Fruit fly (Drosophila melanogaster) whole organism, embryonic: Measurements from ENCODE around the gene dia.

ENCODE experiments used
- Atf3 ChIP-seq: fragments of 200-800 bp; sonication (Bioruptor generic); optimal IDR thresholded peaks from 3 replicates; lab custom pipeline; 2016; ENCODE audit warnings: missing biosample characterization, missing genetic modification characterization
- Blimp-1 ChIP-seq: fragments of 200-800 bp; sonication (Bioruptor generic); optimal IDR thresholded peaks from 3 replicates; lab custom pipeline; 2018; ENCODE audit warnings: missing biosample characterization, missing genetic modification characterization, mild to moderate bottlenecking, moderate library complexity, missing genetic modification reagents
- CG11398 ChIP-seq: fragments of 200-800 bp; sonication (Bioruptor generic); optimal IDR thresholded peaks from 2 replicates; lab custom pipeline; 2016; ENCODE audit warnings: missing biosample characterization, missing genetic modification characterization
- CG11560 ChIP-seq: fragments of 200-800 bp; sonication (Bioruptor generic); IDR thresholded peaks from 3 replicates; pipeline ENCODE4 v1.3.6; 2022; ENCODE audit warnings: missing biosample characterization, missing genetic modification characterization
- CG11695 ChIP-seq: fragments of 200-800 bp; sonication (Bioruptor generic); IDR thresholded peaks from 3 replicates; pipeline ENCODE4 v1.3.6; 2022; ENCODE audit warnings: missing biosample characterization, missing genetic modification characterization
- CG15479 ChIP-seq: fragments of 200-800 bp; sonication (Bioruptor generic); optimal IDR thresholded peaks from 3 replicates; lab custom pipeline; 2019; ENCODE audit warnings: missing biosample characterization, mild to moderate bottlenecking, missing genetic modification characterization, moderate library complexity
- CG2712 ChIP-seq: fragments of 200-800 bp; optimal IDR thresholded peaks from 3 replicates; lab custom pipeline; 2019; ENCODE audit warnings: missing biosample characterization, mild to moderate bottlenecking, missing genetic modification characterization, moderate library complexity
- CG31388 ChIP-seq: fragments of 200-800 bp; sonication (Bioruptor generic); optimal IDR thresholded peaks from 2 replicates; lab custom pipeline; 2016; ENCODE audit warnings: missing biosample characterization, missing genetic modification characterization
- CG34224 ChIP-seq: fragments of 200-800 bp; sonication (Bioruptor generic); IDR thresholded peaks from 3 replicates; pipeline ENCODE4 v1.3.6; 2022; ENCODE audit warnings: missing biosample characterization, missing genetic modification characterization; ENCODE audit not compliant: partially characterized antibody
- CG34376 ChIP-seq: fragments of 200-800 bp; sonication (Bioruptor generic); optimal IDR thresholded peaks from 2 replicates; lab custom pipeline; 2018; ENCODE audit warnings: missing biosample characterization, mild to moderate bottlenecking, missing genetic modification characterization
- CG4360 ChIP-seq: fragments of 200-800 bp; sonication (Bioruptor generic); IDR thresholded peaks from 2 replicates; pipeline ENCODE4 v1.3.6; 2022; ENCODE audit warnings: missing biosample characterization, missing genetic modification characterization
- CG9437 ChIP-seq: fragments of 200-800 bp; sonication (Bioruptor generic); optimal IDR thresholded peaks from 2 replicates; lab custom pipeline; 2018; ENCODE audit warnings: missing biosample characterization, mild to moderate bottlenecking, missing genetic modification characterization
- CG9609 ChIP-seq: fragments of 200-800 bp; sonication (Bioruptor generic); optimal IDR thresholded peaks from 3 replicates; lab custom pipeline; 2016; ENCODE audit warnings: missing biosample characterization, missing genetic modification characterization
- CG9797 ChIP-seq: fragments of 200-800 bp; sonication (Bioruptor generic); optimal IDR thresholded peaks from 3 replicates; lab custom pipeline; 2018; ENCODE audit warnings: missing biosample characterization, mild to moderate bottlenecking, missing genetic modification characterization
- CG9817 ChIP-seq: fragments of 200-800 bp; sonication (Bioruptor generic); optimal IDR thresholded peaks from 2 replicates; lab custom pipeline; 2018; ENCODE audit warnings: missing biosample characterization, mild to moderate bottlenecking, missing genetic modification characterization, moderate library complexity
- CG9932 ChIP-seq: fragments of 200-800 bp; sonication (Bioruptor generic); IDR thresholded peaks from 2 replicates; pipeline ENCODE4 v1.3.6; 2022; ENCODE audit warnings: missing biosample characterization, missing genetic modification characterization
- Dll ChIP-seq: fragments of 200-800 bp; sonication (Bioruptor generic); IDR thresholded peaks from 4 replicates; pipeline ENCODE4 v1.3.6; 2022; ENCODE audit warnings: missing biosample characterization, missing genetic modification characterization; ENCODE audit not compliant: partially characterized antibody
- Fer3 ChIP-seq: fragments of 200-800 bp; sonication (Bioruptor generic); optimal IDR thresholded peaks from 2 replicates; lab custom pipeline; 2018; ENCODE audit warnings: missing biosample characterization, mild to moderate bottlenecking, missing genetic modification characterization, moderate library complexity
- Gug ChIP-seq: fragments of 200-800 bp; sonication (Bioruptor generic); IDR thresholded peaks from 4 replicates; pipeline ENCODE4 v1.3.6; 2022; ENCODE audit warnings: missing biosample characterization, missing genetic modification characterization
- Jarid2 ChIP-seq: fragments of 200-800 bp; sonication (Bioruptor generic); optimal IDR thresholded peaks from 3 replicates; lab custom pipeline; 2017; ENCODE audit warnings: mild to moderate bottlenecking, missing biosample characterization, missing genetic modification reagents, missing genetic modification characterization
- NFAT ChIP-seq: fragments of 200-800 bp; sonication (Bioruptor generic); IDR thresholded peaks from 2 replicates; pipeline ENCODE4 v1.3.6; 2022; ENCODE audit warnings: missing biosample characterization, missing genetic modification characterization
- Nf-YC ChIP-seq: fragments of 200-800 bp; optimal IDR thresholded peaks from 3 replicates; lab custom pipeline; 2019; ENCODE audit warnings: missing biosample characterization, mild to moderate bottlenecking, missing genetic modification characterization, moderate library complexity
- Oli ChIP-seq: fragments of 200-800 bp; sonication (Bioruptor generic); optimal IDR thresholded peaks from 2 replicates; lab custom pipeline; 2018; ENCODE audit warnings: missing biosample characterization, mild to moderate bottlenecking, missing genetic modification characterization, moderate library complexity
- Opbp ChIP-seq: fragments of 200-800 bp; sonication (Bioruptor generic); IDR thresholded peaks from 3 replicates; pipeline ENCODE4 v1.3.6; 2022; ENCODE audit warnings: missing biosample characterization, missing genetic modification characterization; ENCODE audit not compliant: partially characterized antibody
- PHDP ChIP-seq: fragments of 200-800 bp; sonication (Bioruptor generic); optimal IDR thresholded peaks from 3 replicates; lab custom pipeline; 2018; ENCODE audit warnings: missing biosample characterization, mild to moderate bottlenecking, missing genetic modification characterization, moderate library complexity
- Ptx1 ChIP-seq: fragments of 200-800 bp; sonication (Bioruptor generic); IDR thresholded peaks from 2 replicates; pipeline ENCODE4 v1.3.6; 2022; ENCODE audit warnings: missing biosample characterization, missing genetic modification characterization
- Six4 ChIP-seq: fragments of 200-800 bp; sonication (Bioruptor generic); optimal IDR thresholded peaks from 2 replicates; lab custom pipeline; 2016; ENCODE audit warnings: missing biosample characterization, missing genetic modification characterization
- ash1 ChIP-seq: fragments of 200-800 bp; sonication (Bioruptor generic); optimal IDR thresholded peaks from 2 replicates; lab custom pipeline; 2018; ENCODE audit warnings: missing biosample characterization, mild to moderate bottlenecking, missing genetic modification characterization
- bab2 ChIP-seq: fragments of 200-800 bp; sonication (Bioruptor generic); optimal IDR thresholded peaks from 2 replicates; lab custom pipeline; 2016; ENCODE audit warnings: missing biosample characterization, missing genetic modification characterization
- dysf ChIP-seq: fragments of 200-800 bp; sonication (Bioruptor generic); IDR thresholded peaks from 3 replicates; pipeline ENCODE4 v1.3.6; 2022; ENCODE audit warnings: missing biosample characterization, missing genetic modification characterization
- ems ChIP-seq: fragments of 200-800 bp; sonication (Bioruptor generic); optimal IDR thresholded peaks from 3 replicates; lab custom pipeline; 2016; ENCODE audit warnings: missing biosample characterization, missing genetic modification characterization
- exex ChIP-seq: fragments of 200-800 bp; sonication (Bioruptor generic); optimal IDR thresholded peaks from 4 replicates; lab custom pipeline; 2018; ENCODE audit warnings: missing biosample characterization, mild to moderate bottlenecking, missing genetic modification characterization, moderate library complexity
- gcm ChIP-seq: fragments of 200-800 bp; sonication (Bioruptor generic); optimal IDR thresholded peaks from 2 replicates; lab custom pipeline; 2019; ENCODE audit warnings: missing biosample characterization, mild to moderate bottlenecking, missing genetic modification characterization, moderate library complexity
- gfzf ChIP-seq: fragments of 200-800 bp; sonication (Bioruptor generic); optimal IDR thresholded peaks from 2 replicates; lab custom pipeline; 2016; ENCODE audit warnings: missing biosample characterization, mild to moderate bottlenecking, missing genetic modification characterization, moderate library complexity
- gsb ChIP-seq: fragments of 200-800 bp; sonication (Bioruptor generic); IDR thresholded peaks from 2 replicates; pipeline ENCODE4 v1.3.6; 2022; ENCODE audit warnings: missing biosample characterization, missing genetic modification characterization
- her ChIP-seq: fragments of 200-800 bp; sonication (Bioruptor generic); optimal IDR thresholded peaks from 2 replicates; lab custom pipeline; 2016; ENCODE audit warnings: missing biosample characterization, missing genetic modification characterization
- ken ChIP-seq: fragments of 200-800 bp; sonication (Bioruptor generic); IDR thresholded peaks from 3 replicates; pipeline ENCODE4 v1.3.6; 2022; ENCODE audit warnings: missing biosample characterization, missing genetic modification characterization
- klu ChIP-seq: fragments of 200-800 bp; sonication (Bioruptor generic); IDR thresholded peaks from 2 replicates; pipeline ENCODE4 v1.3.6; 2022; ENCODE audit warnings: missing biosample characterization, missing genetic modification characterization
- mam ChIP-seq: fragments of 200-800 bp; sonication (Bioruptor generic); optimal IDR thresholded peaks from 3 replicates; lab custom pipeline; 2016; ENCODE audit warnings: missing biosample characterization, missing genetic modification characterization
- mirr ChIP-seq: fragments of 200-800 bp; sonication (Bioruptor generic); optimal IDR thresholded peaks from 3 replicates; lab custom pipeline; 2018; ENCODE audit warnings: missing biosample characterization, mild to moderate bottlenecking, missing genetic modification characterization
- nau ChIP-seq: fragments of 200-800 bp; sonication (Bioruptor generic); optimal IDR thresholded peaks from 3 replicates; lab custom pipeline; 2017; ENCODE audit warnings: missing biosample characterization, mild to moderate bottlenecking, missing genetic modification characterization, missing genetic modification reagents
- nmo ChIP-seq: fragments of 200-800 bp; sonication (Bioruptor generic); optimal IDR thresholded peaks from 2 replicates; lab custom pipeline; 2018; ENCODE audit warnings: missing biosample characterization, mild to moderate bottlenecking, missing genetic modification characterization, moderate library complexity
- odd ChIP-seq: fragments of 200-800 bp; sonication (Bioruptor generic); optimal IDR thresholded peaks from 2 replicates; lab custom pipeline; 2017; ENCODE audit warnings: missing biosample characterization, mild to moderate bottlenecking, missing genetic modification characterization
- onecut ChIP-seq: fragments of 200-800 bp; sonication (Bioruptor generic); IDR thresholded peaks from 2 replicates; pipeline ENCODE4 v1.3.6; 2022; ENCODE audit warnings: missing biosample characterization, missing genetic modification characterization
- ranshi ChIP-seq: fragments of 200-800 bp; sonication (Bioruptor generic); IDR thresholded peaks from 2 replicates; pipeline ENCODE4 v1.3.6; 2022; ENCODE audit warnings: missing biosample characterization, missing genetic modification characterization
- tap ChIP-seq: fragments of 200-800 bp; optimal IDR thresholded peaks from 3 replicates; lab custom pipeline; 2019; ENCODE audit warnings: missing biosample characterization, mild to moderate bottlenecking, missing genetic modification characterization, moderate library complexity
- toy ChIP-seq: fragments of 200-800 bp; sonication (Bioruptor generic); IDR thresholded peaks from 2 replicates; pipeline ENCODE4 v1.3.6; 2022; ENCODE audit warnings: missing biosample characterization, missing genetic modification characterization
- vnd ChIP-seq: fragments of 200-800 bp; sonication (Bioruptor generic); IDR thresholded peaks from 3 replicates; pipeline ENCODE4 v1.3.6; 2022; ENCODE audit warnings: missing biosample characterization, missing genetic modification characterization; ENCODE audit not compliant: partially characterized antibody

dia gene

dm6 chr2L:20714468-20715404, 43.2 kb upstream of the dia start, which contains the start of gene Hr38 (continued):
- peak; percentile 66 for TF ChIP-seq Fer3 (tag; lab: Kevin White, UChicago)
- no peak for TF ChIP-seq Nf-YC (tag; lab: Kevin White, UChicago)
- TF ChIP-seq dysf (GFP tag; lab: Robert Waterston, UW), result peak; percentile 25; the same call in 1 of the 3 replicates
- TF ChIP-seq gfzf (GFP tag; lab: Kevin White, UChicago), result no peak
- peak; percentile 49 for TF ChIP-seq mam (GFP tag; lab: Kevin White, UChicago)
- TF ChIP-seq exex, result peak; percentile 45
- peak; percentile 26 for TF ChIP-seq nau (GFP tag; lab: Kevin White, UChicago)
- peak; percentile 4 for TF ChIP-seq nmo
- TF ChIP-seq ash1, result no peak
- no peak for TF ChIP-seq tap (tag; lab: Kevin White, UChicago)
- peak; percentile 41 for TF ChIP-seq her (GFP tag; lab: Kevin White, UChicago)
- peak; percentile 1 for TF ChIP-seq bab2 (GFP tag; lab: Kevin White, UChicago)
- TF ChIP-seq vnd (GFP tag; lab: Robert Waterston, UW), result no peak
- peak; percentile 99 for TF ChIP-seq Blimp-1 (GFP tag; lab: Kevin White, UChicago)
- no peak for TF ChIP-seq CG9797 (GFP tag; lab: Kevin White, UChicago)
- peak; percentile 47 for TF ChIP-seq Oli (tag; lab: Kevin White, UChicago)
- TF ChIP-seq klu (GFP tag; lab: Robert Waterston, UW), result no peak
- no peak for TF ChIP-seq Opbp (GFP tag; lab: Robert Waterston, UW)
- no peak for TF ChIP-seq CG31388 (GFP tag; lab: Kevin White, UChicago)
- peak; percentile 73 for TF ChIP-seq Jarid2 (GFP tag; lab: Kevin White, UChicago)
- peak; percentile 57 for TF ChIP-seq Ptx1 (GFP tag; lab: Robert Waterston, UW)
- TF ChIP-seq CG9817 (tag; lab: Kevin White, UChicago), result peak; percentile 44
- TF ChIP-seq NFAT (GFP tag; lab: Robert Waterston, UW), result 0 out of 2 replicates have a peak, but pooled peaks have one; percentile 8
- TF ChIP-seq PHDP, result peak; percentile 62
- TF ChIP-seq CG11695 (GFP tag; lab: Robert Waterston, UW), result 0 out of 3 replicates have a peak, but pooled peaks have one; percentile 38
- TF ChIP-seq Gug (GFP tag; lab: Robert Waterston, UW), result 0 out of 4 replicates have a peak, but pooled peaks have one; percentile 7
- TF ChIP-seq CG15479 (GFP tag; lab: Kevin White, UChicago), result no peak
- TF ChIP-seq CG34224 (GFP tag; lab: Robert Waterston, UW), result peak; percentile 66; the same call in 2 of the 3 replicates
- no peak; the same call in 1 of the 2 replicates for TF ChIP-seq CG9932 (GFP tag; lab: Robert Waterston, UW)
- no peak for TF ChIP-seq toy (GFP tag; lab: Robert Waterston, UW)
- TF ChIP-seq Six4, result peak; percentile 18
- TF ChIP-seq Atf3 (GFP tag; lab: Kevin White, UChicago), result peak; percentile 32
- no peak for TF ChIP-seq CG11560
- TF ChIP-seq ems (GFP tag; lab: Kevin White, UChicago), result no peak
- TF ChIP-seq onecut (GFP tag; lab: Robert Waterston, UW), result peak; percentile 98
- TF ChIP-seq gcm, result no peak
- TF ChIP-seq CG9609, result peak; percentile 13
- TF ChIP-seq ken (GFP tag; lab: Robert Waterston, UW), result no peak
- no peak for TF ChIP-seq CG11398
- TF ChIP-seq Dll (GFP tag; lab: Robert Waterston, UW), result peak; percentile 33; the same call in 1 of the 4 replicates
- TF ChIP-seq CG4360 (GFP tag; lab: Robert Waterston, UW), result 0 out of 2 replicates have a peak, but pooled peaks have one; percentile 30
- TF ChIP-seq CG2712 (tag; lab: Kevin White, UChicago), result peak; percentile 33
- peak; percentile 7 for TF ChIP-seq CG9437 (GFP tag; lab: Kevin White, UChicago)
- peak; percentile 30 for TF ChIP-seq mirr (GFP tag; lab: Kevin White, UChicago)
- TF ChIP-seq ranshi (GFP tag; lab: Robert Waterston, UW), result no peak
- peak; percentile 52 for TF ChIP-seq CG34376
- no peak for TF ChIP-seq gsb (GFP tag; lab: Robert Waterston, UW)
- TF ChIP-seq odd (GFP tag; lab: Kevin White, UChicago), result no peak
